Worm (Caenorhabditis elegans) whole organism, L1 larva: ENCODE results near the gene gcy-1.

Source experiments
- C34B4.2 ChIP-seq: sonication (generic microtip); optimal IDR thresholded peaks from 2 replicates; lab custom pipeline; 2017; ENCODE audit warnings: mild to moderate bottlenecking, missing genetic modification characterization, missing compliant biosample characterization
- F16B12.6 ChIP-seq: fragments of 150-350 bp; optimal IDR thresholded peaks from 2 replicates; lab custom pipeline; 2014; ENCODE audit warnings: missing biosample characterization, missing genetic modification characterization
- aly-2 ChIP-seq: fragments of 150-350 bp; optimal IDR thresholded peaks from 2 replicates; lab custom pipeline; 2014; ENCODE audit warnings: missing biosample characterization, missing genetic modification characterization
- blmp-1 ChIP-seq: fragments of 150-350 bp; optimal IDR thresholded peaks from 2 replicates; lab custom pipeline; 2014; ENCODE audit warnings: missing biosample characterization, missing genetic modification characterization
- ceh-63 ChIP-seq: fragments of 200-800 bp; sonication (Bioruptor generic); optimal IDR thresholded peaks from 2 replicates; lab custom pipeline; 2018; ENCODE audit warnings: mild to moderate bottlenecking, missing genetic modification characterization, missing compliant biosample characterization
- efl-1 ChIP-seq, 4 experiments: fragments of 150-350 bp; optimal IDR thresholded peaks in 3 of 4; peaks in 1 of 4; 1 replicate in 1 of 4; 2 replicates in 3 of 4; lab custom pipeline; 2014; ENCODE audit warnings: missing biosample characterization in 2 of 4, missing genetic modification characterization in 2 of 4, missing genetic modification reagents in 2 of 4
- efl-3 ChIP-seq: fragments of 200-800 bp; sonication (Bioruptor generic); optimal IDR thresholded peaks from 2 replicates; lab custom pipeline; 2018; ENCODE audit warnings: mild to moderate bottlenecking, missing genetic modification characterization, missing compliant biosample characterization
- elt-2 ChIP-seq: sonication (generic microtip); optimal IDR thresholded peaks from 2 replicates; lab custom pipeline; 2016; ENCODE audit warnings: missing genetic modification characterization, mild to moderate bottlenecking, inconsistent platforms, missing compliant biosample characterization, missing genetic modification reagents
- elt-3 ChIP-seq, 6 experiments: fragments of 150-350 bp in 1 of 6; sonication (generic microtip); optimal IDR thresholded peaks; 2 replicates each; lab custom pipeline; 2017 to 2018; ENCODE audit warnings: missing biosample characterization in 6 of 6, missing genetic modification characterization in 6 of 6, inconsistent platforms in 1 of 6
- fkh-10 ChIP-seq: sonication (generic microtip); optimal IDR thresholded peaks from 2 replicates; lab custom pipeline; 2017; ENCODE audit warnings: missing biosample characterization, missing genetic modification reagents, missing genetic modification characterization
- fkh-4 ChIP-seq: sonication (generic microtip); optimal IDR thresholded peaks from 2 replicates; lab custom pipeline; 2016; ENCODE audit warnings: missing compliant biosample characterization, missing genetic modification characterization, borderline replicate concordance
- grh-1 ChIP-seq: fragments of 200-800 bp; sonication (Bioruptor generic); IDR thresholded peaks from 2 replicates; pipeline ENCODE4 v1.3.6; 2022; ENCODE audit warnings: missing genetic modification reagents, missing genetic modification characterization, missing compliant biosample characterization
- irx-1 ChIP-seq: sonication (generic microtip); optimal IDR thresholded peaks from 2 replicates; lab custom pipeline; 2016; ENCODE audit warnings: missing genetic modification characterization, missing compliant biosample characterization
- isw-1 ChIP-seq: fragments of 200-800 bp; sonication (Bioruptor generic); IDR thresholded peaks from 2 replicates; pipeline ENCODE4 v1.3.6; 2022; ENCODE audit warnings: missing genetic modification characterization, missing compliant biosample characterization
- jun-1 ChIP-seq: fragments of 150-350 bp; optimal IDR thresholded peaks from 2 replicates; lab custom pipeline; 2014; ENCODE audit warnings: missing biosample characterization, missing genetic modification reagents, missing genetic modification characterization
- lin-13 ChIP-seq: fragments of 150-350 bp; optimal IDR thresholded peaks from 2 replicates; lab custom pipeline; 2014; ENCODE audit warnings: missing biosample characterization, missing genetic modification reagents, missing genetic modification characterization
- lin-14 ChIP-seq: fragments of 200-800 bp; sonication (Bioruptor generic); optimal IDR thresholded peaks from 2 replicates; lab custom pipeline; 2018; ENCODE audit warnings: mild to moderate bottlenecking, missing genetic modification characterization, moderate library complexity, missing compliant biosample characterization
- lin-15B ChIP-seq: fragments of 150-350 bp; sonication (generic microtip); optimal IDR thresholded peaks from 3 replicates; lab custom pipeline; 2014; ENCODE audit warnings: missing biosample characterization, missing genetic modification characterization
- lin-35 ChIP-seq, 2 experiments: fragments of 150-350 bp; optimal IDR thresholded peaks; 2 replicates each; lab custom pipeline; 2014; ENCODE audit warnings: missing biosample characterization in 2 of 2, missing genetic modification characterization in 2 of 2, missing genetic modification reagents in 2 of 2
- lsy-2 ChIP-seq, 2 experiments: fragments of 150-350 bp; optimal IDR thresholded peaks; 2 replicates each; lab custom pipeline; 2014; ENCODE audit warnings: missing biosample characterization in 2 of 2, missing genetic modification characterization in 2 of 2
- mep-1 ChIP-seq: fragments of 150-350 bp; optimal IDR thresholded peaks from 2 replicates; lab custom pipeline; 2014; ENCODE audit warnings: missing biosample characterization, missing genetic modification characterization
- nhr-20 ChIP-seq: sonication (generic microtip); optimal IDR thresholded peaks from 2 replicates; lab custom pipeline; 2016; ENCODE audit warnings: mild to moderate bottlenecking, missing genetic modification characterization, missing compliant biosample characterization
- nhr-237 ChIP-seq: fragments of 150-350 bp; optimal IDR thresholded peaks from 2 replicates; lab custom pipeline; 2014; ENCODE audit warnings: missing biosample characterization, missing genetic modification characterization
- nhr-71 ChIP-seq: sonication (generic microtip); optimal IDR thresholded peaks from 2 replicates; lab custom pipeline; 2016; ENCODE audit warnings: mild to moderate bottlenecking, missing genetic modification characterization, moderate library complexity, missing compliant biosample characterization
- nhr-76 ChIP-seq: sonication (generic microtip); optimal IDR thresholded peaks from 2 replicates; lab custom pipeline; 2017; ENCODE audit warnings: missing biosample characterization, missing genetic modification characterization
- nhr-85 ChIP-seq: sonication (generic microtip); peaks from one replicate; lab custom pipeline; 2016; ENCODE audit warnings: missing genetic modification characterization, inconsistent platforms, missing compliant biosample characterization
- rnt-1 ChIP-seq: sonication (generic microtip); optimal IDR thresholded peaks from 2 replicates; lab custom pipeline; 2016; ENCODE audit warnings: mild to moderate bottlenecking, missing genetic modification characterization, moderate library complexity, missing compliant biosample characterization
- snu-23 ChIP-seq: sonication (generic microtip); optimal IDR thresholded peaks from 2 replicates; lab custom pipeline; 2016; ENCODE audit warnings: missing genetic modification characterization, missing compliant biosample characterization
- sptf-1 ChIP-seq: fragments of 150-350 bp; optimal IDR thresholded peaks from 2 replicates; lab custom pipeline; 2014; ENCODE audit warnings: missing biosample characterization, missing genetic modification characterization
- tbx-2 ChIP-seq: sonication (generic microtip); optimal IDR thresholded peaks from 2 replicates; lab custom pipeline; 2016; ENCODE audit warnings: missing genetic modification characterization, missing compliant biosample characterization
- unc-30 ChIP-seq: sonication (generic microtip); optimal IDR thresholded peaks from 2 replicates; lab custom pipeline; 2017; ENCODE audit warnings: missing biosample characterization, missing genetic modification characterization
- unc-62 ChIP-seq: fragments of 150-350 bp; optimal IDR thresholded peaks from 2 replicates; lab custom pipeline; 2014; ENCODE audit warnings: missing biosample characterization, missing genetic modification reagents, missing genetic modification characterization
- ztf-11 ChIP-seq, 2 experiments: sonication (generic microtip); optimal IDR thresholded peaks; 2 replicates each; lab custom pipeline; 2016 to 2017; ENCODE audit warnings: missing genetic modification characterization in 2 of 2, missing biosample characterization in 1 of 2, missing compliant biosample characterization in 1 of 2
- ztf-4 ChIP-seq: fragments of 150-350 bp; optimal IDR thresholded peaks from 2 replicates; lab custom pipeline; 2014; ENCODE audit warnings: missing biosample characterization, missing genetic modification characterization

The gcy-1 gene

DNA sequence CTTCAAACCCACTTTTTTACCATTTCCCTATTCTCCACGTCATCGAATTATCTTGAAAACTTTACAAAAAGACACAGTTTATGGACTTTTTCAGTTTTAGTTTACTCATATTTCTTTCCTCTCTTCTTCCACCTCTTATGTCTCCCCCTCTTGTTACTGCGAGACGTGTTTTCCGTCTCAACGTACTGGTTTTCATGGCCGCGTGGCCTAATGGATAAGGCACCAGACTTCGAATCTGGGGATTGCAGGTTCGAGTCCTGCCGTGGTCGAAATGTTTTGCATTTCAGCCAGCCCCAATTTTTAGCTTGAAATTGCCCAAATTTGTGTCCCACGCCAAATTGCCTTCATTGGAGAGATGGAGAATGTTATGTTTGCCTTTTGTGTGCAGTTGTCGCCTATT lies 49.3 kb upstream of the gcy-1 start (continued):
- no peak for TF ChIP-seq ztf-11 (tag; optimal IDR thresholded peaks at IDR 0.05; lab: Kevin White, UChicago)
- no peak for TF ChIP-seq ceh-63 (GFP tag; lab: Kevin White, UChicago)
- peak; percentile 6 for TF ChIP-seq jun-1 (tag; lab: Kevin White, UChicago)
- TF ChIP-seq ztf-4, result no peak
- TF ChIP-seq isw-1 (GFP tag; lab: Robert Waterston, UW), result no peak
- TF ChIP-seq unc-30 (tag; lab: Kevin White, UChicago), result no peak
- peak; percentile 50 for TF ChIP-seq lin-14 (GFP tag; lab: Kevin White, UChicago)
- TF ChIP-seq fkh-10, result no peak
- no peak for TF ChIP-seq unc-62

ce11 chrII:9560895-9561294 lies 44.2 kb upstream of the gcy-1 start:
- TF ChIP-seq lin-14 (GFP tag; lab: Kevin White, UChicago) (peak; percentile 72), elt-2 (tag; lab: Kevin White, UChicago) (no peak), irx-1 (tag; lab: Kevin White, UChicago) (no peak), nhr-85 (tag; lab: Kevin White, UChicago) (peak; percentile 94), grh-1 (peak; percentile 73), elt-3 (tag; optimal IDR thresholded peaks at IDR 0.05; lab: Kevin White, UChicago) (peak in 2 of 6 experiments; percentile 9 to 34), lin-35 (GFP tag; optimal IDR thresholded peaks at IDR 0.05; lab: Kevin White, UChicago) (peak in 1 of 2 experiments; percentile 36), lsy-2 (tag; optimal IDR thresholded peaks at IDR 0.05; lab: Kevin White, UChicago) (peak; percentile 22 to 36), nhr-20 (tag; lab: Kevin White, UChicago) (peak; percentile 69), tbx-2 (tag; lab: Kevin White, UChicago) (peak; percentile 12), snu-23 (peak; percentile 60), efl-1 (optimal IDR thresholded peaks at IDR 0.05; lab: Kevin White, UChicago) (no peak), efl-1 (GFP tag; optimal IDR thresholded peaks at IDR 0.05 in 1 of 2; lab: Kevin White, UChicago) (peak in 1 of 2 experiments; percentile 56), fkh-4 (tag; lab: Kevin White, UChicago) (no peak), aly-2 (tag; lab: Kevin White, UChicago) (no peak), mep-1 (tag; lab: Kevin White, UChicago) (peak; percentile 47), nhr-71 (tag; lab: Kevin White, UChicago) (peak; percentile 47), lin-15B (tag; lab: Kevin White, UChicago) (no peak), blmp-1 (tag; lab: Kevin White, UChicago) (peak; percentile 15)

DNA sequence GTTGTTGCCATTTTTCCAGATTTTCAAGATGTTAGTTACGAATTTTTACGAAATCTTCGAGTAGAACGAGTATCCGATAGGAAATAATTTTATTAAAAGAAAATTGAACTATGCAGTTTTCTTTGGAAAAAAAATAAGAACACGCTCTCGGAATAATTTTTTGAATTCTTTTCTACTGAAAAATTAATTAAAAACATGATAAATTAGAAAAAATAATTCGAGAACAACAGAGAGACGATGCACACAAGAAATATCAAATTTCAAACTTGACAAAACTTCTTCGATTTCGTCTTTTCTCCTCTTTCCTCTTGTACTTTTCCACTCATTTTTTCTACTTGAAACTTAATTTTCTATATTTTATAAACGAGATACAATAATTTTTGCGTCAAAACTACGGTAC lies 43.2 kb upstream of the gcy-1 start, which contains the start of gene F35H8.4:
Gene F35H8.4, minus strand, starts transcription at position 101 of the 400 bp plus-strand sequence.
- no peak for TF ChIP-seq efl-1 (optimal IDR thresholded peaks at IDR 0.05; lab: Kevin White, UChicago)
- peak in 1 of 2 experiments; percentile 55 for TF ChIP-seq efl-1 (GFP tag; optimal IDR thresholded peaks at IDR 0.05 in 1 of 2; lab: Kevin White, UChicago)
- no peak for TF ChIP-seq efl-3 (GFP tag; lab: Kevin White, UChicago)
- TF ChIP-seq F16B12.6 (tag; lab: Kevin White, UChicago), result no peak

- TF ChIP-seq lin-14 (GFP tag; lab: Kevin White, UChicago), result no peak
- TF ChIP-seq elt-3 (tag; optimal IDR thresholded peaks at IDR 0.05; lab: Kevin White, UChicago), result no peak
- no peak for TF ChIP-seq nhr-237 (tag; lab: Kevin White, UChicago)
- TF ChIP-seq blmp-1 (tag; lab: Kevin White, UChicago), result no peak
- TF ChIP-seq snu-23, result no peak
- no peak for TF ChIP-seq C34B4.2 (tag; lab: Kevin White, UChicago)
- TF ChIP-seq ceh-63 (GFP tag; lab: Kevin White, UChicago), result no peak
- TF ChIP-seq isw-1 (GFP tag; lab: Robert Waterston, UW), result no peak
- no peak for TF ChIP-seq rnt-1 (tag; lab: Kevin White, UChicago)
- TF ChIP-seq ztf-4, result no peak
- TF ChIP-seq sptf-1, result no peak
- no peak for TF ChIP-seq lin-13 (GFP tag; lab: Kevin White, UChicago)
- no peak for TF ChIP-seq nhr-76 (tag; lab: Kevin White, UChicago)
- TF ChIP-seq, all 84 proteins: peak for 0
Observed at ce11 chrII:9558906-9559305, 42.2 kb upstream of the gcy-1 start.
